Worm (Caenorhabditis elegans): ENCODE results near the gene B0024.13.

ce11 chrV:10280112-10280511 is 40.4 kb upstream of the B0024.13 start:
- TF ChIP-seq Y116A8C.19 (tag; optimal IDR thresholded peaks at IDR 0.05; ENCODE audit: borderline replicate concordance) (no peak), hlh-4 (tag; optimal IDR thresholded peaks at IDR 0.05) (no peak), skn-1 (tag; optimal IDR thresholded peaks at IDR 0.05) (no peak), dpl-1 (GFP tag; optimal IDR thresholded peaks at IDR 0.05) (no peak), nhr-28 (tag; optimal IDR thresholded peaks at IDR 0.05) (no peak), zip-4 (GFP tag; optimal IDR thresholded peaks at IDR 0.05) (no peak), pax-3 (tag; optimal IDR thresholded peaks at IDR 0.05) (no peak), ztf-11 (tag; optimal IDR thresholded peaks at IDR 0.05) (no peak), snpc-4 (tag; optimal IDR thresholded peaks at IDR 0.05) (no peak)
